Worm (Caenorhabditis elegans) whole organism, late embryonic: Measurements from ENCODE around the gene rog-1.

Source experiments
- ama-1 ChIP-seq: fragments of 150-350 bp; optimal IDR thresholded peaks from 2 replicates; lab custom pipeline; 2014
- ceh-19 ChIP-seq: fragments of 200-800 bp; sonication (Bioruptor generic); optimal IDR thresholded peaks from 2 replicates; lab custom pipeline; 2018; ENCODE audit warnings: mild to moderate bottlenecking, missing genetic modification characterization, missing compliant biosample characterization
- ceh-34 ChIP-seq: sonication (generic microtip); optimal IDR thresholded peaks from 2 replicates; lab custom pipeline; 2016; ENCODE audit warnings: mild to moderate bottlenecking, missing genetic modification characterization, missing compliant biosample characterization
- pax-1 ChIP-seq: fragments of 150-350 bp; optimal IDR thresholded peaks from 2 replicates; lab custom pipeline; 2014; ENCODE audit warnings: missing biosample characterization, missing genetic modification characterization

DNA sequence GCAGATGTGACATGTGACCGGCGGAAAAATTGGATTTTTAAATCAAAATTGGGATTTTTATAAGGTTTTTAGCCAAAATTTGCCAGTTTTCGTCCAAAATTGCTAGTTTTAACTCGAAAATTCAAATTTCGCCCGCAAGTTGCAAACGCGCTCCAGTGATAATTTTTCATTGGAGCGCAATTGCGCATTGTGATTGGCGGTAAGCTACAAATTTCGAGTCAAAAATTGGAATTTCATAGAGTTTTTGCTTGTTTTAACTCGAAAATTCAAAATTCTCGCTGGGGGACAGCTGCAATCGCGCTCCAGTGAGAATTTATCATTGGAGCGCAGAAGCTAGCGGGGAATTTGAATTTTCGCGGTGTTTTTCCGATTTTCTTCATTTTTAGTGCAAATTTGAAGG lies 5.5 kb downstream of the rog-1 start:
- TF ChIP-seq ceh-19 (GFP tag; lab: Kevin White, UChicago) (no peak), ceh-34 (tag; lab: Kevin White, UChicago) (no peak), pax-1 (tag; lab: Kevin White, UChicago) (no peak), ama-1 (lab: Kevin White, UChicago) (no peak)
